Worm (Caenorhabditis elegans): ENCODE data around the gene clec-9.

- no peak for TF ChIP-seq mep-1 (tag; optimal IDR thresholded peaks at IDR 0.05)
- TF ChIP-seq hif-1 (tag; optimal IDR thresholded peaks at IDR 0.05): no peak
- TF ChIP-seq saeg-2 (GFP tag; IDR thresholded peaks at IDR 0.05): no peak
- no peak for TF ChIP-seq unc-39 (tag; optimal IDR thresholded peaks at IDR 0.05)
- no peak for TF ChIP-seq ama-1 (optimal IDR thresholded peaks at IDR 0.05)
- no peak for TF ChIP-seq ztf-11 (tag; optimal IDR thresholded peaks at IDR 0.05)
Observed at ce11 chrV:16671190-16671589, 35.3 kb downstream of the clec-9 start, which contains the start of gene str-61.
